Worm (Caenorhabditis elegans) whole organism, late embryonic: ENCODE data around the gene pbo-4.

Experiments
- C38D4.7 ChIP-seq: fragments of 200-800 bp; sonication (Bioruptor generic); optimal IDR thresholded peaks from 2 replicates; lab custom pipeline; 2018; ENCODE audit warnings: mild to moderate bottlenecking, missing genetic modification characterization, moderate library complexity, missing compliant biosample characterization
- T23F11.4 ChIP-seq: fragments of 200-800 bp; sonication (Bioruptor generic); optimal IDR thresholded peaks from 2 replicates; lab custom pipeline; 2018; ENCODE audit warnings: mild to moderate bottlenecking, missing genetic modification characterization, missing compliant biosample characterization
- Y22D7AL.16 ChIP-seq: sonication (generic microtip); optimal IDR thresholded peaks from 2 replicates; lab custom pipeline; 2016; ENCODE audit warnings: missing genetic modification characterization, missing compliant biosample characterization
- ahr-1 ChIP-seq: sonication (generic microtip); optimal IDR thresholded peaks from 2 replicates; lab custom pipeline; 2016; ENCODE audit warnings: missing genetic modification characterization, missing compliant biosample characterization
- ceh-14 ChIP-seq: sonication (generic microtip); optimal IDR thresholded peaks from 2 replicates; lab custom pipeline; 2016; ENCODE audit warnings: missing genotype, missing genetic modification characterization, missing compliant biosample characterization
- ceh-18 ChIP-seq: sonication (generic microtip); optimal IDR thresholded peaks from 2 replicates; lab custom pipeline; 2016; ENCODE audit warnings: missing genetic modification characterization, missing compliant biosample characterization
- ceh-22 ChIP-seq: sonication (generic microtip); optimal IDR thresholded peaks from 2 replicates; lab custom pipeline; 2017; ENCODE audit warnings: missing biosample characterization, missing genetic modification characterization
- ceh-31 ChIP-seq: sonication (generic microtip); optimal IDR thresholded peaks from 2 replicates; lab custom pipeline; 2016; ENCODE audit warnings: missing genetic modification characterization, missing compliant biosample characterization
- ceh-34 ChIP-seq: sonication (generic microtip); optimal IDR thresholded peaks from 2 replicates; lab custom pipeline; 2016; ENCODE audit warnings: mild to moderate bottlenecking, missing genetic modification characterization, missing compliant biosample characterization
- ceh-45 ChIP-seq: fragments of 200-800 bp; sonication (Bioruptor generic); IDR thresholded peaks from 2 replicates; pipeline ENCODE4 v1.3.6; 2022; ENCODE audit warnings: missing genetic modification reagents, missing genetic modification characterization, missing compliant biosample characterization
- che-1 ChIP-seq: sonication (generic microtip); optimal IDR thresholded peaks from 2 replicates; lab custom pipeline; 2016; ENCODE audit warnings: mild to moderate bottlenecking, missing genetic modification characterization, missing compliant biosample characterization
- dve-1 ChIP-seq: sonication (generic microtip); optimal IDR thresholded peaks from 2 replicates; lab custom pipeline; 2017; ENCODE audit warnings: antibody characterized with exemption, mild to moderate bottlenecking, missing genetic modification characterization, missing compliant biosample characterization
- elt-2 ChIP-seq: sonication (generic microtip); optimal IDR thresholded peaks from 2 replicates; lab custom pipeline; 2016; ENCODE audit warnings: missing genetic modification reagents, missing genetic modification characterization, missing compliant biosample characterization
- elt-4 ChIP-seq: sonication (generic microtip); optimal IDR thresholded peaks from 2 replicates; lab custom pipeline; 2016; ENCODE audit warnings: missing genetic modification characterization, missing compliant biosample characterization
- ets-4 ChIP-seq: sonication (generic microtip); optimal IDR thresholded peaks from 2 replicates; lab custom pipeline; 2016; ENCODE audit warnings: missing genetic modification characterization, missing compliant biosample characterization
- fax-1 ChIP-seq: sonication (generic microtip); optimal IDR thresholded peaks from 2 replicates; lab custom pipeline; 2016; ENCODE audit warnings: missing genotype, missing genetic modification characterization, missing compliant biosample characterization
- hlh-30 ChIP-seq: sonication (generic microtip); optimal IDR thresholded peaks from 2 replicates; lab custom pipeline; 2017; ENCODE audit warnings: antibody characterized with exemption, missing genetic modification characterization, missing compliant biosample characterization; ENCODE audit not compliant: insufficient read depth
- lim-6 ChIP-seq: sonication (generic microtip); optimal IDR thresholded peaks from 2 replicates; lab custom pipeline; 2016; ENCODE audit warnings: missing genetic modification characterization, missing compliant biosample characterization
- mec-3 ChIP-seq: sonication (generic microtip); optimal IDR thresholded peaks from 2 replicates; lab custom pipeline; 2016; ENCODE audit warnings: borderline replicate concordance, missing genetic modification characterization, missing compliant biosample characterization
- nhr-11 ChIP-seq: fragments of 150-350 bp; optimal IDR thresholded peaks from 2 replicates; lab custom pipeline; 2014; ENCODE audit warnings: missing biosample characterization, missing genetic modification characterization
- nhr-232 ChIP-seq: sonication (generic microtip); optimal IDR thresholded peaks from 2 replicates; lab custom pipeline; 2016; ENCODE audit warnings: missing genetic modification characterization, missing compliant biosample characterization
- npax-4 ChIP-seq: sonication (generic microtip); optimal IDR thresholded peaks from 2 replicates; lab custom pipeline; 2016; ENCODE audit warnings: missing genetic modification characterization, missing compliant biosample characterization
- pag-3 ChIP-seq: sonication (generic microtip); optimal IDR thresholded peaks from 2 replicates; lab custom pipeline; 2016; ENCODE audit warnings: missing compliant biosample characterization, missing genetic modification characterization, borderline replicate concordance
- pat-9 ChIP-seq: fragments of 200-800 bp; sonication (Bioruptor generic); optimal IDR thresholded peaks from 2 replicates; lab custom pipeline; 2018; ENCODE audit warnings: mild to moderate bottlenecking, missing genetic modification characterization, moderate library complexity, missing compliant biosample characterization
- pax-1 ChIP-seq: fragments of 150-350 bp; optimal IDR thresholded peaks from 2 replicates; lab custom pipeline; 2014; ENCODE audit warnings: missing biosample characterization, missing genetic modification characterization
- pha-4 ChIP-seq: fragments of 150-350 bp; optimal IDR thresholded peaks from 2 replicates; lab custom pipeline; 2018; ENCODE audit warnings: missing biosample characterization, missing genetic modification reagents, missing genetic modification characterization
- ref-2 ChIP-seq: sonication (generic microtip); optimal IDR thresholded peaks from 2 replicates; lab custom pipeline; 2016; ENCODE audit warnings: missing genetic modification characterization, missing compliant biosample characterization
- sox-2 ChIP-seq: fragments of 200-800 bp; sonication (Bioruptor generic); IDR thresholded peaks from 2 replicates; pipeline ENCODE4 v1.3.6; 2022; ENCODE audit warnings: missing genetic modification reagents, missing genetic modification characterization, missing compliant biosample characterization
- sox-4 ChIP-seq: sonication (generic microtip); optimal IDR thresholded peaks from 2 replicates; lab custom pipeline; 2017; ENCODE audit warnings: mild to moderate bottlenecking, missing genetic modification characterization, inconsistent platforms, missing compliant biosample characterization
- tbx-2 ChIP-seq: sonication (generic microtip); optimal IDR thresholded peaks from 2 replicates; lab custom pipeline; 2016; ENCODE audit warnings: missing genetic modification characterization, missing compliant biosample characterization
- tbx-7 ChIP-seq: sonication (generic microtip); optimal IDR thresholded peaks from 2 replicates; lab custom pipeline; 2016; ENCODE audit warnings: missing genotype, missing genetic modification characterization, missing compliant biosample characterization
- ttx-3 ChIP-seq: sonication (generic microtip); optimal IDR thresholded peaks from 2 replicates; lab custom pipeline; 2016; ENCODE audit warnings: missing genetic modification reagents, missing genetic modification characterization, missing compliant biosample characterization
- unc-3 ChIP-seq, 2 experiments: fragments of 200-800 bp in 1 of 2; sonication (Bioruptor generic) in 1 of 2; sonication (generic microtip) in 1 of 2; conservative IDR thresholded peaks in 1 of 2; optimal IDR thresholded peaks in 1 of 2; 2 replicates each; pipeline versions ENCODE4 v1.3.6 to Lab custom; 2016 to 2022; ENCODE audit warnings: missing compliant biosample characterization in 2 of 2, missing genetic modification characterization in 2 of 2, missing genetic modification reagents in 1 of 2
- unc-42 ChIP-seq: sonication (generic microtip); optimal IDR thresholded peaks from 2 replicates; lab custom pipeline; 2016; ENCODE audit warnings: missing genotype, missing genetic modification characterization, missing compliant biosample characterization
- unc-55 ChIP-seq: sonication (generic microtip); optimal IDR thresholded peaks from 2 replicates; lab custom pipeline; 2017; ENCODE audit warnings: missing biosample characterization, missing genetic modification reagents, missing genetic modification characterization
- unc-86 ChIP-seq: sonication (generic microtip); optimal IDR thresholded peaks from 2 replicates; lab custom pipeline; 2016; ENCODE audit warnings: missing genetic modification characterization, missing compliant biosample characterization
- zip-5 ChIP-seq: sonication (generic microtip); optimal IDR thresholded peaks from 2 replicates; lab custom pipeline; 2016; ENCODE audit warnings: missing genetic modification characterization, missing compliant biosample characterization

pbo-4 gene

DNA sequence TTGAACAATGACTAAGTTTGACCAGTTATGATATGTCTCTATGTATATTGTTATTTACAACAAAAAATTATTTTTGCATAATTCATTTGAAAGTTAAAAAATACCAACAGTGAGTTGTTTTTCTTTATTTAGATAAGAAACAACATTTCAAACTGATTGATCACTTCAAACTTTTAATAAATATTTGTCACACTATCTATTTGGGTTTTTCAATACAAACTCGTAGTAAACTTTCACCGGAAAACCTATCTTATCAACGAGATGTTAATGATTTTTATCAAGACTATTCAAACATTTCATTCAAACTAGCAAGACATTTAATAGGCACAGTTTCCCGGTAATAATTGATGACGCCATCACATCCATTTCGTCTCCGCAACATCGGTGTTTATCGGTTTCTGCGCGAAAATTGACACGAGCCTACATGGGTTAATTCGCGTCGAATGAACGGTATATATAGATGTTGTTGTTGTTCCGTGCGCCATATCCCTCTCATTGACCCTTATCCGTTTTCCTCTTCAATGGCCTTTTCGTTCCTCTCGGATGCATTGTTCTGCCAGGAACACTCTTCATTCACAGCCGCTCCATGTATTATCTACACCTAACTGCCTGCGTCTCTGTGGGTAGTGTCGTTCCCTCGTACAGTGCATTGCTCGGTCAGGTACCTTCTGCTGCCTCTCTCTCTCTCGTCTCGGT, 36.4 kb downstream of the pbo-4 start (continued):
- TF ChIP-seq ttx-3, result no peak
- peak; percentile 64 for TF ChIP-seq ceh-31 (tag; lab: Kevin White, UChicago)
- no peak for TF ChIP-seq che-1 (tag; lab: Kevin White, UChicago)
- TF ChIP-seq pha-4 (tag; lab: Kevin White, UChicago), result no peak
- TF ChIP-seq ref-2 (tag; lab: Kevin White, UChicago), result peak; percentile 78
- TF ChIP-seq npax-4 (tag; lab: Kevin White, UChicago), result no peak
- no peak for TF ChIP-seq unc-42 (tag; lab: Kevin White, UChicago)
- TF ChIP-seq ceh-22 (tag; lab: Kevin White, UChicago), result no peak
- peak; percentile 69 for TF ChIP-seq tbx-2
- TF ChIP-seq unc-55 (GFP tag; lab: Kevin White, UChicago), result no peak
- no peak for TF ChIP-seq ahr-1 (tag; lab: Kevin White, UChicago)
- TF ChIP-seq elt-4, result no peak
- no peak for TF ChIP-seq ceh-14
- no peak for TF ChIP-seq Y22D7AL.16 (tag; lab: Kevin White, UChicago)
- TF ChIP-seq C38D4.7, result no peak
- TF ChIP-seq dve-1 (tag; lab: Kevin White, UChicago), result no peak
- no peak for TF ChIP-seq ceh-45 (GFP tag; lab: Robert Waterston, UW)
- TF ChIP-seq tbx-7 (tag; lab: Kevin White, UChicago), result no peak
- no peak for TF ChIP-seq mec-3 (tag; lab: Kevin White, UChicago)
- no peak for TF ChIP-seq pag-3 (tag; lab: Kevin White, UChicago)

DNA sequence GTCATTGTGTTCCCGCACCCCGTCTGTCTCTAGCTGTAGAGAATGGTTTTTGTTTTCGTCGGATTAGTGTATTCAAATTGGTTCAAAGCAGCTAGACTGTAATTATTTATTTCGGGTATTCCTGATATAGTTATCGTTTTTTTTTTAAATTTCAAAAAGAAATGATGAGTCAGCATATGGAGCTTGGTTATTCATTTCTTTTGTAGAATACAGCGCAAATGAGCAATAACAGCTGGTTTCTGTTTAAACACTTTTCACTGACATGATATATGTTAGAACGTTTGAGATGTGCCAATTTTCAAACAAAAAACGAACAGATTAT, 36.9 kb downstream of the pbo-4 start:
- TF ChIP-seq ttx-3, result no peak
- no peak for TF ChIP-seq nhr-232 (tag; lab: Kevin White, UChicago)
- TF ChIP-seq ceh-45 (GFP tag; lab: Robert Waterston, UW), result no peak
- no peak for TF ChIP-seq Y22D7AL.16 (tag; lab: Kevin White, UChicago)
- TF ChIP-seq sox-2, result no peak
- no peak for TF ChIP-seq sox-4 (tag; lab: Kevin White, UChicago)
- no peak for TF ChIP-seq nhr-11 (tag; lab: Kevin White, UChicago)
- no peak for TF ChIP-seq ceh-18 (tag; lab: Kevin White, UChicago)
- no peak for TF ChIP-seq lim-6 (tag; lab: Kevin White, UChicago)
- no peak for TF ChIP-seq zip-5 (tag; lab: Kevin White, UChicago)
- TF ChIP-seq pha-4 (tag; lab: Kevin White, UChicago), result no peak
- no peak for TF ChIP-seq hlh-30 (tag; lab: Kevin White, UChicago)
- TF ChIP-seq ets-4 (tag; lab: Kevin White, UChicago), result no peak
- no peak for TF ChIP-seq fax-1 (tag; lab: Kevin White, UChicago)
- no peak for TF ChIP-seq unc-86 (tag; lab: Kevin White, UChicago)
- TF ChIP-seq dve-1 (tag; lab: Kevin White, UChicago), result no peak

DNA sequence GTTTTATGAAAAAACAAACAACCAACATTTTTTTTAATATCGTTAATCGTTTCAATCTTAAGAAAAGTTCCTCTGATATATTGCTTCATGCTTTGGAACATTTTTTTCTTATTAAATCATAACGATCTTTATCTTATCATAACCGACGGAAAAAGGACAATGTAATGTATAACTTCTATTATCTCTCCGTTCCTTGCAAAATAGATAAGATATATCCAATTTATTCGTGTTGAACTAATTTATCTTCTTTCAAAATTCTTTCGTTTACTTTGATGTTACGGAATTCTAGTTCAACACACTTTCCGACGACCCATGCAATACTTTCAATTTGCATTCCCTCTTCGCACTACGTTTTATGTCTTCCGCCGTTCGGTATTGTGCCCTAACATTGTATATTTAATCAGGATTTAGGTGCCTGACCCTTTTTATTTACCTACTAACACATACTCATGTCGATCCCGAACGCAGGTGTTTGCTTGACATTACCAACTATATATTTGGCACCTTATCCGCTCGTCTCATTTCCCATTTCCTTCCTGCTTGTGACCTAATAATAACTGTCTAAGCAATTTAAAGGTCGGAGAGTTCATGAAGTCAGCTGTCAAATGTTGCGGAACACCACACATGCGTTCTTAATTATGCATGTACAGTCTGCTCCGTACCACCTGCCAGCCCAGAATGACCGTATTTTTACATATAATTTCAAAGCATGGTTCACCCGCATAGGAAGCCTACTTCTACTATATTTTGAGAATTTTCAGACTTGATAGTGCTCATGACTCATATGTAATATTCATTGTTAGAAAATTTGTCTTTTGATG, 37.6 kb downstream of the pbo-4 start:
- TF ChIP-seq pax-1 (tag; lab: Kevin White, UChicago), result peak; percentile 16
- no peak for TF ChIP-seq ref-2 (tag; lab: Kevin White, UChicago)
- TF ChIP-seq unc-42 (tag; lab: Kevin White, UChicago), result no peak

ce11 chrX:10992177-10992576, 38.2 kb downstream of the pbo-4 start, which contains the start of gene ver-3:
Gene ver-3 (plus strand): TSS chrX:10992477.
- TF ChIP-seq npax-4 (tag; lab: Kevin White, UChicago), result no peak
- TF ChIP-seq pat-9 (tag; lab: Kevin White, UChicago), result no peak
- no peak for TF ChIP-seq ets-4 (tag; lab: Kevin White, UChicago)
- no peak for TF ChIP-seq ref-2 (tag; lab: Kevin White, UChicago)
- TF ChIP-seq T23F11.4 (GFP tag; lab: Kevin White, UChicago), result no peak
- TF ChIP-seq ceh-31 (tag; lab: Kevin White, UChicago), result no peak
- no peak for TF ChIP-seq ceh-34 (tag; lab: Kevin White, UChicago)
- no peak for TF ChIP-seq elt-2 (tag; lab: Kevin White, UChicago)
- no peak for TF ChIP-seq unc-3 (GFP tag; conservative IDR thresholded peaks at IDR 0.05; lab: Robert Waterston, UW)
- no peak for TF ChIP-seq unc-3 (tag; optimal IDR thresholded peaks at IDR 0.05; lab: Kevin White, UChicago)
- no peak for TF ChIP-seq che-1 (tag; lab: Kevin White, UChicago)
- no peak for TF ChIP-seq C38D4.7
- TF ChIP-seq ceh-14, result no peak
